Worm (Caenorhabditis elegans): Measurements from ENCODE around the gene taf-9.
A peak's percentile ranks its signal among the peaks of the same experiment; 100 is the strongest.

Gene taf-9

ce11 chrIII:13642776-13643175, 18.7 kb downstream of the taf-9 start:
- TF ChIP-seq him-1 (tag; optimal IDR thresholded peaks at IDR 0.05) (no peak), dao-5 (tag; optimal IDR thresholded peaks at IDR 0.05) (no peak), W03F9.2 (tag; optimal IDR thresholded peaks at IDR 0.05) (no peak)

- peak; percentile 96 for TF ChIP-seq him-1 (tag; optimal IDR thresholded peaks at IDR 0.05)
- peak; percentile 68 for TF ChIP-seq dao-5 (tag; optimal IDR thresholded peaks at IDR 0.05)
- peak; percentile 98 for TF ChIP-seq W03F9.2 (tag; optimal IDR thresholded peaks at IDR 0.05)
These were observed 19.5 kb downstream of the taf-9 start, which contains the start of the genes drr-2 and set-16 for ce11 chrIII:13643534-13643933. TSS of gene drr-2 (minus strand) at chrIII:13643570. TSS of gene set-16 (plus strand) at chrIII:13643916.

ce11 chrIII:13644279-13644678, 20.2 kb downstream of the taf-9 start:
- TF ChIP-seq W03F9.2 (tag; optimal IDR thresholded peaks at IDR 0.05) (no peak), him-1 (tag; optimal IDR thresholded peaks at IDR 0.05) (no peak), dao-5 (tag; optimal IDR thresholded peaks at IDR 0.05) (no peak)

ce11 chrIII:13645885-13646488, 21.9 kb downstream of the taf-9 start:
- TF ChIP-seq W03F9.2 (tag; optimal IDR thresholded peaks at IDR 0.05): no peak
- TF ChIP-seq him-1 (tag; optimal IDR thresholded peaks at IDR 0.05): no peak
- no peak for TF ChIP-seq dao-5 (tag; optimal IDR thresholded peaks at IDR 0.05)

- no peak for TF ChIP-seq W03F9.2 (tag; optimal IDR thresholded peaks at IDR 0.05)
- TF ChIP-seq him-1 (tag; optimal IDR thresholded peaks at IDR 0.05): no peak
- TF ChIP-seq dao-5 (tag; optimal IDR thresholded peaks at IDR 0.05): no peak
These were observed 24.5 kb downstream of the taf-9 start for ce11 chrIII:13648540-13648939.

- no peak for TF ChIP-seq W03F9.2 (tag; optimal IDR thresholded peaks at IDR 0.05)
- no peak for TF ChIP-seq dao-5 (tag; optimal IDR thresholded peaks at IDR 0.05)
- TF ChIP-seq him-1 (tag; optimal IDR thresholded peaks at IDR 0.05): no peak
These were observed 27.3 kb downstream of the taf-9 start for ce11 chrIII:13651414-13651813.

ce11 chrIII:13652010-13652409, 27.9 kb downstream of the taf-9 start:
- no peak for TF ChIP-seq dao-5 (tag; optimal IDR thresholded peaks at IDR 0.05)
- no peak for TF ChIP-seq W03F9.2 (tag; optimal IDR thresholded peaks at IDR 0.05)
- TF ChIP-seq him-1 (tag; optimal IDR thresholded peaks at IDR 0.05): no peak

- TF ChIP-seq him-1 (tag; optimal IDR thresholded peaks at IDR 0.05) (no peak), dao-5 (tag; optimal IDR thresholded peaks at IDR 0.05) (no peak), W03F9.2 (tag; optimal IDR thresholded peaks at IDR 0.05) (no peak)
These were observed 28.6 kb downstream of the taf-9 start for ce11 chrIII:13652708-13653107.

ce11 chrIII:13654950-13655349, 30.9 kb downstream of the taf-9 start:
- TF ChIP-seq W03F9.2 (tag; optimal IDR thresholded peaks at IDR 0.05): no peak
- TF ChIP-seq him-1 (tag; optimal IDR thresholded peaks at IDR 0.05): no peak
- TF ChIP-seq dao-5 (tag; optimal IDR thresholded peaks at IDR 0.05): no peak

- TF ChIP-seq dao-5 (tag; optimal IDR thresholded peaks at IDR 0.05) (no peak), W03F9.2 (tag; optimal IDR thresholded peaks at IDR 0.05) (no peak), him-1 (tag; optimal IDR thresholded peaks at IDR 0.05) (no peak)
These were observed 32.6 kb downstream of the taf-9 start for ce11 chrIII:13656680-13657079.

- no peak for TF ChIP-seq dao-5 (tag; optimal IDR thresholded peaks at IDR 0.05)
- no peak for TF ChIP-seq him-1 (tag; optimal IDR thresholded peaks at IDR 0.05)
- no peak for TF ChIP-seq W03F9.2 (tag; optimal IDR thresholded peaks at IDR 0.05)
These were observed 33.9 kb downstream of the taf-9 start for ce11 chrIII:13657975-13658374.

ce11 chrIII:13659028-13659427, 35.0 kb downstream of the taf-9 start:
- TF ChIP-seq dao-5 (tag; optimal IDR thresholded peaks at IDR 0.05): no peak
- TF ChIP-seq W03F9.2 (tag; optimal IDR thresholded peaks at IDR 0.05): no peak
- no peak for TF ChIP-seq him-1 (tag; optimal IDR thresholded peaks at IDR 0.05)

- TF ChIP-seq dao-5 (tag; optimal IDR thresholded peaks at IDR 0.05) (no peak), him-1 (tag; optimal IDR thresholded peaks at IDR 0.05) (no peak), W03F9.2 (tag; optimal IDR thresholded peaks at IDR 0.05) (no peak)
These were observed 36.0 kb downstream of the taf-9 start for ce11 chrIII:13660123-13660522.

ce11 chrIII:13666406-13666805, 42.3 kb downstream of the taf-9 start:
- TF ChIP-seq him-1 (tag; optimal IDR thresholded peaks at IDR 0.05) (no peak), W03F9.2 (tag; optimal IDR thresholded peaks at IDR 0.05) (no peak), dao-5 (tag; optimal IDR thresholded peaks at IDR 0.05) (no peak)

ce11 chrIII:13667739-13668138, 43.7 kb downstream of the taf-9 start, which contains the start of gene flp-15:
TSS of gene flp-15 (minus strand) at chrIII:13667839.
- TF ChIP-seq dao-5 (tag; optimal IDR thresholded peaks at IDR 0.05) (no peak), W03F9.2 (tag; optimal IDR thresholded peaks at IDR 0.05) (no peak), him-1 (tag; optimal IDR thresholded peaks at IDR 0.05) (no peak)

Data from whole organism, L4/young adult.